Worm (Caenorhabditis elegans) whole organism, L1 larva: ENCODE results near the gene ptc-1.

Source experiments
- C04F5.9 ChIP-seq: sonication (generic microtip); optimal IDR thresholded peaks from 2 replicates; lab custom pipeline; 2016; ENCODE audit warnings: missing genetic modification characterization, missing compliant biosample characterization
- aha-1 ChIP-seq: fragments of 150-350 bp; optimal IDR thresholded peaks from 2 replicates; lab custom pipeline; 2014; ENCODE audit warnings: missing biosample characterization, missing genetic modification characterization
- aly-2 ChIP-seq: fragments of 150-350 bp; optimal IDR thresholded peaks from 2 replicates; lab custom pipeline; 2014; ENCODE audit warnings: missing biosample characterization, missing genetic modification characterization
- blmp-1 ChIP-seq: fragments of 150-350 bp; optimal IDR thresholded peaks from 2 replicates; lab custom pipeline; 2014; ENCODE audit warnings: missing biosample characterization, missing genetic modification characterization
- ceh-63 ChIP-seq: fragments of 200-800 bp; sonication (Bioruptor generic); optimal IDR thresholded peaks from 2 replicates; lab custom pipeline; 2018; ENCODE audit warnings: mild to moderate bottlenecking, missing genetic modification characterization, missing compliant biosample characterization
- ceh-82 ChIP-seq, 3 experiments: fragments of 150-350 bp in 1 of 3; sonication (generic microtip) in 2 of 3; optimal IDR thresholded peaks; 2 replicates each; lab custom pipeline; 2014 to 2017; ENCODE audit warnings: missing biosample characterization in 3 of 3, missing genetic modification characterization in 3 of 3
- ceh-88 ChIP-seq: fragments of 200-800 bp; sonication (Bioruptor generic); IDR thresholded peaks from 2 replicates; pipeline ENCODE4 v1.3.6; 2022; ENCODE audit warnings: missing genetic modification characterization, missing compliant biosample characterization
- dpl-1 ChIP-seq, 3 experiments: fragments of 150-350 bp in 2 of 3; sonication (generic microtip) in 1 of 3; optimal IDR thresholded peaks; 2 replicates each; lab custom pipeline; 2014 to 2017; ENCODE audit warnings: missing biosample characterization in 3 of 3, missing genetic modification characterization in 3 of 3, missing genetic modification reagents in 3 of 3
- efl-1 ChIP-seq, 4 experiments: fragments of 150-350 bp; optimal IDR thresholded peaks in 3 of 4; peaks in 1 of 4; 1 replicate in 1 of 4; 2 replicates in 3 of 4; lab custom pipeline; 2014; ENCODE audit warnings: missing biosample characterization in 2 of 4, missing genetic modification characterization in 2 of 4, missing genetic modification reagents in 2 of 4
- efl-3 ChIP-seq: fragments of 200-800 bp; sonication (Bioruptor generic); optimal IDR thresholded peaks from 2 replicates; lab custom pipeline; 2018; ENCODE audit warnings: mild to moderate bottlenecking, missing genetic modification characterization, missing compliant biosample characterization
- elt-2 ChIP-seq: sonication (generic microtip); optimal IDR thresholded peaks from 2 replicates; lab custom pipeline; 2016; ENCODE audit warnings: missing genetic modification characterization, mild to moderate bottlenecking, inconsistent platforms, missing compliant biosample characterization, missing genetic modification reagents
- ets-5 ChIP-seq: fragments of 200-800 bp; sonication (Bioruptor generic); IDR thresholded peaks from 2 replicates; pipeline ENCODE4 v1.3.6; 2022; ENCODE audit warnings: missing genetic modification characterization, missing compliant biosample characterization
- fkh-8 ChIP-seq: sonication (generic microtip); optimal IDR thresholded peaks from 2 replicates; lab custom pipeline; 2016; ENCODE audit warnings: mild to moderate bottlenecking, missing genetic modification characterization, missing compliant biosample characterization
- fos-1 ChIP-seq: fragments of 150-350 bp; optimal IDR thresholded peaks from 2 replicates; lab custom pipeline; 2014; ENCODE audit warnings: missing biosample characterization, missing genetic modification characterization
- grh-1 ChIP-seq: fragments of 200-800 bp; sonication (Bioruptor generic); IDR thresholded peaks from 2 replicates; pipeline ENCODE4 v1.3.6; 2022; ENCODE audit warnings: missing genetic modification reagents, missing genetic modification characterization, missing compliant biosample characterization
- hlh-4 ChIP-seq: sonication (generic microtip); optimal IDR thresholded peaks from 2 replicates; lab custom pipeline; 2016; ENCODE audit warnings: mild to moderate bottlenecking, missing genetic modification characterization, missing compliant biosample characterization
- irx-1 ChIP-seq: sonication (generic microtip); optimal IDR thresholded peaks from 2 replicates; lab custom pipeline; 2016; ENCODE audit warnings: missing genetic modification characterization, missing compliant biosample characterization
- lin-13 ChIP-seq: fragments of 150-350 bp; optimal IDR thresholded peaks from 2 replicates; lab custom pipeline; 2014; ENCODE audit warnings: missing biosample characterization, missing genetic modification reagents, missing genetic modification characterization
- lin-14 ChIP-seq: fragments of 200-800 bp; sonication (Bioruptor generic); optimal IDR thresholded peaks from 2 replicates; lab custom pipeline; 2018; ENCODE audit warnings: mild to moderate bottlenecking, missing genetic modification characterization, moderate library complexity, missing compliant biosample characterization
- lin-15B ChIP-seq: fragments of 150-350 bp; sonication (generic microtip); optimal IDR thresholded peaks from 3 replicates; lab custom pipeline; 2014; ENCODE audit warnings: missing biosample characterization, missing genetic modification characterization
- lir-3 ChIP-seq: sonication (generic microtip); optimal IDR thresholded peaks from 2 replicates; lab custom pipeline; 2016; ENCODE audit warnings: mild to moderate bottlenecking, missing genetic modification characterization, moderate library complexity, missing compliant biosample characterization; ENCODE audit not compliant: poor library complexity
- lsy-2 ChIP-seq, 2 experiments: fragments of 150-350 bp; optimal IDR thresholded peaks; 2 replicates each; lab custom pipeline; 2014; ENCODE audit warnings: missing biosample characterization in 2 of 2, missing genetic modification characterization in 2 of 2
- mep-1 ChIP-seq: fragments of 150-350 bp; optimal IDR thresholded peaks from 2 replicates; lab custom pipeline; 2014; ENCODE audit warnings: missing biosample characterization, missing genetic modification characterization
- nhr-19 ChIP-seq: fragments of 200-800 bp; sonication (Bioruptor generic); conservative IDR thresholded peaks from 2 replicates; pipeline ENCODE4 v1.3.6; 2022; ENCODE audit warnings: missing genetic modification characterization, missing compliant biosample characterization
- nhr-76 ChIP-seq: sonication (generic microtip); optimal IDR thresholded peaks from 2 replicates; lab custom pipeline; 2017; ENCODE audit warnings: missing biosample characterization, missing genetic modification characterization
- nhr-77 ChIP-seq: fragments of 150-350 bp; optimal IDR thresholded peaks from 2 replicates; lab custom pipeline; 2014; ENCODE audit warnings: missing biosample characterization, missing genetic modification characterization
- nhr-85 ChIP-seq: sonication (generic microtip); peaks from one replicate; lab custom pipeline; 2016; ENCODE audit warnings: missing genetic modification characterization, inconsistent platforms, missing compliant biosample characterization
- nhr-90 ChIP-seq: sonication (generic microtip); optimal IDR thresholded peaks from 2 replicates; lab custom pipeline; 2016; ENCODE audit warnings: mild to moderate bottlenecking, missing genetic modification characterization, missing compliant biosample characterization; ENCODE audit not compliant: poor library complexity
- rnt-1 ChIP-seq: sonication (generic microtip); optimal IDR thresholded peaks from 2 replicates; lab custom pipeline; 2016; ENCODE audit warnings: mild to moderate bottlenecking, missing genetic modification characterization, moderate library complexity, missing compliant biosample characterization
- skn-1 ChIP-seq: fragments of 150-350 bp; optimal IDR thresholded peaks from 2 replicates; lab custom pipeline; 2014; ENCODE audit warnings: missing biosample characterization, missing genetic modification characterization
- sox-4 ChIP-seq: sonication (generic microtip); optimal IDR thresholded peaks from 2 replicates; lab custom pipeline; 2016; ENCODE audit warnings: missing genetic modification characterization, missing compliant biosample characterization
- sptf-1 ChIP-seq: fragments of 150-350 bp; optimal IDR thresholded peaks from 2 replicates; lab custom pipeline; 2014; ENCODE audit warnings: missing biosample characterization, missing genetic modification characterization
- tbx-2 ChIP-seq: sonication (generic microtip); optimal IDR thresholded peaks from 2 replicates; lab custom pipeline; 2016; ENCODE audit warnings: missing genetic modification characterization, missing compliant biosample characterization
- unc-86 ChIP-seq: sonication (generic microtip); optimal IDR thresholded peaks from 2 replicates; lab custom pipeline; 2016; ENCODE audit warnings: missing genetic modification characterization, missing compliant biosample characterization
- unc-98 ChIP-seq: fragments of 200-800 bp; sonication (Bioruptor generic); IDR thresholded peaks from 2 replicates; pipeline ENCODE4 v1.3.6; 2022; ENCODE audit warnings: missing genetic modification characterization, missing compliant biosample characterization
- zip-4 ChIP-seq: fragments of 200-800 bp; sonication (Bioruptor generic); optimal IDR thresholded peaks from 2 replicates; lab custom pipeline; 2018; ENCODE audit warnings: mild to moderate bottlenecking, missing genetic modification characterization, moderate library complexity, missing compliant biosample characterization

Gene ptc-1

DNA sequence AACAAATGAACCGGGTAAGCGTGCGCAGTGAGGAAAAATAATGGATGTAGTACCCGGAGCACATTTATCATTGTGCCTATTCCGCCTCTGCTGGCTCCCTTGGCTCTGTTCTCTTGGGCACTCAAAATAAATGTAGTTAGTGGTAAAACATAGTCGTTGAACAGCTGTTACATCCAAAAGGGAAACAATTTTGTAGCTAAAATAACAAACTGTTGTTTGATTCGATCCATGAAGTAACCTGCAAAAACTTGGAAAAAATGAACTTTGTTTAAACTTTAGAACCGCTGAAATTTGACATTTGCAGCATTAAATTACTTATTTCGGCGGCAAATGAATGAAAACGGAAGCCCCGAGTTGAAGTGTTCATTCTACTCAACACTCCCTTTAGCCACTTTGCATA lies 626 bp downstream of the ptc-1 start:
- TF ChIP-seq nhr-85 (tag; lab: Kevin White, UChicago) (peak; percentile 43), sptf-1 (tag; lab: Kevin White, UChicago) (no peak), efl-1 (optimal IDR thresholded peaks at IDR 0.05; lab: Kevin White, UChicago) (no peak), efl-1 (GFP tag; optimal IDR thresholded peaks at IDR 0.05 in 1 of 2; lab: Kevin White, UChicago) (peak in 1 of 2 experiments; percentile 48), nhr-76 (tag; lab: Kevin White, UChicago) (no peak)

DNA sequence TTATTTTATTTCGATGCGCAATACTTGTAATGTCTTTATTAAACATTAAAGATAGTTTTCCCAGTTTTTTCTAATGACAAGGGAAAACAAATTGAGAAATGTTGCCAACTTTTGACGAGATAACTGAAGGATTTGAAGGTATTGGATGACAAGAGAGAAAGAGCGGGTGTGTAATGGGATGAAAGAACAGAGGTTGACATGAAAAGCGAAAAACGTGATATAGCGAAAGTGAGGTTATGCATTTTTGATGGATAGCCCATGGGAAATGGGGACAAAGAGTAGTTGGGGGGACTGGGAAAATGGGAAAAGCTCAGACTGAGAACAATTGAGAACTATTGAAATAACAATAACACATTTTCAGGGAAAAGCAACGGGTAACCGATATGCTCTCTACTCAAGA lies 2.2 kb downstream of the ptc-1 start:
- TF ChIP-seq lin-14 (peak; percentile 27), lin-13 (no peak), mep-1 (tag; lab: Kevin White, UChicago) (no peak), nhr-77 (no peak), rnt-1 (tag; lab: Kevin White, UChicago) (no peak), elt-2 (no peak), lir-3 (tag; lab: Kevin White, UChicago) (no peak), nhr-90 (no peak), ceh-63 (GFP tag; lab: Kevin White, UChicago) (no peak), hlh-4 (no peak), lin-15B (tag; lab: Kevin White, UChicago) (no peak), aha-1 (no peak), lsy-2 (tag; optimal IDR thresholded peaks at IDR 0.05; lab: Kevin White, UChicago) (peak in 1 of 2 experiments; percentile 16), fkh-8 (tag; lab: Kevin White, UChicago) (no peak), ceh-82 (tag; optimal IDR thresholded peaks at IDR 0.05; lab: Kevin White, UChicago) (no peak), C04F5.9 (tag; lab: Kevin White, UChicago) (no peak), efl-3 (no peak), ceh-88 (GFP tag; lab: Robert Waterston, UW) (no peak), dpl-1 (GFP tag; optimal IDR thresholded peaks at IDR 0.05; lab: Kevin White, UChicago) (no peak), fos-1 (tag; lab: Kevin White, UChicago) (no peak), unc-86 (no peak), blmp-1 (tag; lab: Kevin White, UChicago) (peak; percentile 84), tbx-2 (tag; lab: Kevin White, UChicago) (no peak), ets-5 (no peak), skn-1 (tag; lab: Kevin White, UChicago) (no peak), irx-1 (tag; lab: Kevin White, UChicago) (no peak), zip-4 (GFP tag; lab: Kevin White, UChicago) (no peak), nhr-19 (GFP tag; lab: Robert Waterston, UW) (0 out of 2 replicates have a peak, but pooled peaks have one; percentile 6)
- TF ChIP-seq, all 84 proteins: peak for 4

DNA sequence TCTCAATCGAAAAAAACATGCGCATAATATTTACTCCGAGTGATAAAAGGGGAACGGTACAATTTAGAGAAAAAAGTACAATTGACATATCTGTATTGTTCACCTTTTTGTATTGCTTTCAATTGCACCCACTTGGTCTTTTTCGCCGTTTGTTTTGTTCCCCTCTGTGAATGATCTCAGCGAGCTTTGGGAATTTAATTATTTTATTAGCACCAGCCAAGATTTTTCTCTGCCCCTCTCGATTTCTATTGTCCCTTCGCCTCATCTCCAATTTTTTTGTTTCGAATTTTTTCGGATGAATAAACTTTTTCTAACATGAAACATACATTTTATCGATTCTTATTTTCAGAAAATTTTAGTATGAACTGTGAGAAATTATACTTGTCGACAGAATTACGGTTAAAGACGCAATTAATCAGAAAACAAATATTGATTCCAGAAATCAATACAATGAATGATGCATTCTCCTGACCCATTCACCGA lies 7.2 kb downstream of the ptc-1 start, which contains the start of gene rev-1:
Gene rev-1, plus strand, starts transcription at position 433 of the 483 bp plus-strand sequence.
- peak; percentile 31 for TF ChIP-seq lin-14
- no peak for TF ChIP-seq sox-4 (tag; lab: Kevin White, UChicago)
- TF ChIP-seq efl-1 (optimal IDR thresholded peaks at IDR 0.05; lab: Kevin White, UChicago), result no peak
- peak in 1 of 2 experiments; percentile 65 for TF ChIP-seq efl-1 (GFP tag; optimal IDR thresholded peaks at IDR 0.05 in 1 of 2; lab: Kevin White, UChicago)
- TF ChIP-seq nhr-76 (tag; lab: Kevin White, UChicago), result no peak
- TF ChIP-seq aly-2 (tag; lab: Kevin White, UChicago), result peak; percentile 59
- TF ChIP-seq, all 84 proteins: peak for 3

DNA sequence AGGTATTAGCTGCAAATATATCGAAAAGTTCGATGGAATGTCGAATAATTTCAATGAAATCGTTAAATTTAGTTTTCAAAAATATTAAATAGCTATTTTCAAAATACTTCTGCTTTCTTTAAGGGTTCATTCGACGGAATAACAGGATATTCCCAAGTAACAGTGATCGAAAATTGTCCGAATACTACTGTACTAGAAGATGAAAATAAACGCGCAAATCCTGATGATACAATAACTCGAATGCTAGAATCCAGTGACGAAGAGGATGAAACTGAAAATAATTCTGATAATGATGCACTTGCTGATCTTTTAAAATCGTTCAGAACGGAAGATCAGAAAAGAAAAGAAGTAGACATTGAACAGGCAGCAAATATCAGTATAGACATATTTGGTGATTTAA lies 7.7 kb downstream of the ptc-1 start:
- TF ChIP-seq grh-1 (no peak), unc-98 (no peak)
